Fruit fly (Drosophila melanogaster): ENCODE data around the gene Zip99C.

The Zip99C gene

dm6 chr3R:29861432-29862249, 7.1 kb downstream of the Zip99C start, which contains the start of the genes CG15514 and RpS8 (continued):
- TF ChIP-seq Sox102F (GFP tag; optimal IDR thresholded peaks at IDR 0.05) = peak; percentile 46
- TF ChIP-seq CG12391 (tag; optimal IDR thresholded peaks at IDR 0.05) = peak; percentile 74
- TF ChIP-seq CG34422 (GFP tag; IDR thresholded peaks at IDR 0.05) = peak; percentile 62; the same call in 1 of the 3 replicates
- TF ChIP-seq maf-S (GFP tag; optimal IDR thresholded peaks at IDR 0.05) = no peak
- TF ChIP-seq lmd (GFP tag; IDR thresholded peaks at IDR 0.05) = peak; percentile 33; the same call in 1 of the 2 replicates
- peak; percentile 74 for TF ChIP-seq gfzf (GFP tag; optimal IDR thresholded peaks at IDR 0.05)
- peak; percentile 69 for TF ChIP-seq Lhr (GFP tag; optimal IDR thresholded peaks at IDR 0.05)
- TF ChIP-seq CG13424 (tag; optimal IDR thresholded peaks at IDR 0.05) = peak; percentile 72
- no peak for TF ChIP-seq H15 (GFP tag; IDR thresholded peaks at IDR 0.05)
- no peak for TF ChIP-seq sc (optimal IDR thresholded peaks at IDR 0.05)
- peak; percentile 17 for TF ChIP-seq sc (GFP tag; optimal IDR thresholded peaks at IDR 0.05)
- TF ChIP-seq Dad (GFP tag; optimal IDR thresholded peaks at IDR 0.05) = peak; percentile 11
- peak; percentile 13 for TF ChIP-seq oc (tag; optimal IDR thresholded peaks at IDR 0.05)
- TF ChIP-seq trem (tag; optimal IDR thresholded peaks at IDR 0.05) = peak; percentile 66
- TF ChIP-seq p53 (GFP tag; optimal IDR thresholded peaks at IDR 0.05) = peak; percentile 25
- TF ChIP-seq Dp (GFP tag; optimal IDR thresholded peaks at IDR 0.05) = peak; percentile 58
- TF ChIP-seq cato (GFP tag; optimal IDR thresholded peaks at IDR 0.05; ENCODE audit: borderline replicate concordance) = no peak
- no peak for TF ChIP-seq rib (GFP tag; IDR thresholded peaks at IDR 0.05)
- TF ChIP-seq tx (GFP tag; optimal IDR thresholded peaks at IDR 0.05) = peak; percentile 7
- TF ChIP-seq CG12299 (tag; optimal IDR thresholded peaks at IDR 0.05) = peak; percentile 45
- 0 out of 3 replicates have a peak, but pooled peaks have one; percentile 16 for TF ChIP-seq HLH4C (GFP tag; IDR thresholded peaks at IDR 0.05; ENCODE audit: partially characterized antibody)
- peak; percentile 76 for TF ChIP-seq CG6689 (GFP tag; IDR thresholded peaks at IDR 0.05)
- peak; percentile 73 for TF ChIP-seq Rfx (GFP tag; IDR thresholded peaks at IDR 0.05)
- no peak for TF ChIP-seq CG2199 (GFP tag; IDR thresholded peaks at IDR 0.05)
- TF ChIP-seq CG15696 (tag; optimal IDR thresholded peaks at IDR 0.05) = peak; percentile 45
- TF ChIP-seq CG8290 (GFP tag; optimal IDR thresholded peaks at IDR 0.05) = peak; percentile 55
- peak; percentile 36 to 68 for TF ChIP-seq CG8290 (tag; optimal IDR thresholded peaks at IDR 0.05)
- TF ChIP-seq fd3F (GFP tag; optimal IDR thresholded peaks at IDR 0.05) = peak; percentile 33
- peak; percentile 73 for TF ChIP-seq mirr (GFP tag; optimal IDR thresholded peaks at IDR 0.05)
- TF ChIP-seq dysf (GFP tag; IDR thresholded peaks at IDR 0.05) = peak; percentile 46; the same call in 2 of the 3 replicates
- peak; percentile 39 for TF ChIP-seq eyg (GFP tag; optimal IDR thresholded peaks at IDR 0.05)
- no peak for TF ChIP-seq aop (GFP tag; IDR thresholded peaks at IDR 0.05)
- peak; percentile 59 for TF ChIP-seq slbo (GFP tag; IDR thresholded peaks at IDR 0.05)
- peak; percentile 93 for TF ChIP-seq NC2β (GFP tag; optimal IDR thresholded peaks at IDR 0.05)
- TF ChIP-seq CG6765 (GFP tag; optimal IDR thresholded peaks at IDR 0.05) = peak; percentile 69
- TF ChIP-seq CG31441 (GFP tag; IDR thresholded peaks at IDR 0.05) = peak; percentile 50; the same call in 1 of the 2 replicates
- peak in 1 of 2 experiments; percentile 14 for TF ChIP-seq crp (GFP tag; optimal IDR thresholded peaks at IDR 0.05)
- TF ChIP-seq D19B (GFP tag; optimal IDR thresholded peaks at IDR 0.05) = peak; percentile 49
- TF ChIP-seq CG10654 (GFP tag; optimal IDR thresholded peaks at IDR 0.05) = peak; percentile 51
- no peak for TF ChIP-seq tna (GFP tag; IDR thresholded peaks at IDR 0.05; ENCODE audit: partially characterized antibody)
- TF ChIP-seq E2f1 (GFP tag; IDR thresholded peaks at IDR 0.05) = no peak; the same call in 1 of the 2 replicates
- TF ChIP-seq danr (GFP tag; IDR thresholded peaks at IDR 0.05) = no peak
- 0 out of 2 replicates have a peak, but pooled peaks have one; percentile 30 for TF ChIP-seq CG17328 (GFP tag; IDR thresholded peaks at IDR 0.05)
- peak; percentile 63 for TF ChIP-seq CG14014 (GFP tag; IDR thresholded peaks at IDR 0.05)
- TF ChIP-seq nom (GFP tag; optimal IDR thresholded peaks at IDR 0.05) = peak; percentile 45
- TF ChIP-seq sqz (GFP tag; optimal IDR thresholded peaks at IDR 0.05) = no peak
- TF ChIP-seq twi (tag; optimal IDR thresholded peaks at IDR 0.05) = peak; percentile 39
- TF ChIP-seq da (GFP tag; optimal IDR thresholded peaks at IDR 0.05) = peak; percentile 41
- peak; percentile 45 for TF ChIP-seq ATbp (GFP tag; optimal IDR thresholded peaks at IDR 0.05)

All from whole organism, embryonic.